Fruit fly (Drosophila melanogaster) whole organism, embryonic: ENCODE results near the gene CG5262.
A peak's percentile ranks its signal among the peaks of the same experiment; 100 is the strongest.

Experiments
- Abd-B ChIP-seq: fragments of 200-800 bp; sonication (Bioruptor generic); optimal IDR thresholded peaks from 2 replicates; lab custom pipeline; 2018; ENCODE audit warnings: missing biosample characterization, mild to moderate bottlenecking, missing genetic modification characterization, moderate library complexity
- Aef1 ChIP-seq: fragments of 200-800 bp; sonication (Bioruptor generic); IDR thresholded peaks from 3 replicates; pipeline ENCODE4 v1.3.6; 2022; ENCODE audit warnings: missing biosample characterization, missing genetic modification characterization
- CG10543 ChIP-seq: fragments of 200-800 bp; sonication (Bioruptor generic); optimal IDR thresholded peaks from 3 replicates; lab custom pipeline; 2017; ENCODE audit warnings: missing biosample characterization, mild to moderate bottlenecking, missing genetic modification characterization, moderate library complexity
- CG11456 ChIP-seq: fragments of 200-800 bp; sonication (Bioruptor generic); IDR thresholded peaks from 3 replicates; pipeline ENCODE4 v1.3.6; 2022; ENCODE audit warnings: missing biosample characterization, missing genetic modification characterization
- CG11695 ChIP-seq: fragments of 200-800 bp; sonication (Bioruptor generic); IDR thresholded peaks from 3 replicates; pipeline ENCODE4 v1.3.6; 2022; ENCODE audit warnings: missing biosample characterization, missing genetic modification characterization
- CG12659 ChIP-seq: fragments of 200-800 bp; sonication (Bioruptor generic); optimal IDR thresholded peaks from 3 replicates; lab custom pipeline; 2017; ENCODE audit warnings: mild to moderate bottlenecking, missing biosample characterization, missing genetic modification reagents, missing genetic modification characterization
- CG31388 ChIP-seq: fragments of 200-800 bp; sonication (Bioruptor generic); optimal IDR thresholded peaks from 2 replicates; lab custom pipeline; 2016; ENCODE audit warnings: missing biosample characterization, missing genetic modification characterization
- CG31441 ChIP-seq: fragments of 200-800 bp; sonication (Bioruptor generic); IDR thresholded peaks from 2 replicates; pipeline ENCODE4 v1.3.6; 2022; ENCODE audit warnings: missing biosample characterization, missing genetic modification characterization
- CG3847 ChIP-seq: fragments of 200-800 bp; sonication (Bioruptor generic); IDR thresholded peaks from 2 replicates; pipeline ENCODE4 v1.3.6; 2022; ENCODE audit warnings: missing biosample characterization, missing genetic modification characterization
- CG4730 ChIP-seq: fragments of 200-800 bp; sonication (Bioruptor generic); IDR thresholded peaks from 2 replicates; pipeline ENCODE4 v1.3.6; 2022; ENCODE audit warnings: missing biosample characterization, missing genetic modification characterization
- CG6272 ChIP-seq: fragments of 200-800 bp; sonication (Bioruptor generic); IDR thresholded peaks from 2 replicates; pipeline ENCODE4 v1.3.6; 2022; ENCODE audit warnings: missing biosample characterization, missing genetic modification characterization
- CG6765 ChIP-seq: fragments of 200-800 bp; sonication (Bioruptor generic); optimal IDR thresholded peaks from 3 replicates; lab custom pipeline; 2017; ENCODE audit warnings: missing biosample characterization, mild to moderate bottlenecking, missing genetic modification characterization
- CG8089 ChIP-seq: fragments of 200-800 bp; sonication (Bioruptor generic); optimal IDR thresholded peaks from 3 replicates; lab custom pipeline; 2016; ENCODE audit warnings: missing biosample characterization, missing genetic modification characterization
- CG8281 ChIP-seq: fragments of 200-800 bp; sonication (Bioruptor generic); optimal IDR thresholded peaks from 2 replicates; lab custom pipeline; 2018; ENCODE audit warnings: missing biosample characterization, mild to moderate bottlenecking, missing genetic modification characterization, moderate library complexity
- CG8924 ChIP-seq: fragments of 200-800 bp; optimal IDR thresholded peaks from 3 replicates; lab custom pipeline; 2019; ENCODE audit warnings: missing biosample characterization, mild to moderate bottlenecking, missing genetic modification characterization, moderate library complexity
- CG9817 ChIP-seq: fragments of 200-800 bp; sonication (Bioruptor generic); optimal IDR thresholded peaks from 2 replicates; lab custom pipeline; 2018; ENCODE audit warnings: missing biosample characterization, mild to moderate bottlenecking, missing genetic modification characterization, moderate library complexity
- D ChIP-seq, 2 experiments: fragments of 200-800 bp in 1 of 2; fragments of >200 bp in 1 of 2; sonication (Bioruptor generic) in 1 of 2; optimal IDR thresholded peaks; 2 replicates in 1 of 2; 3 replicates in 1 of 2; lab custom pipeline; 2017; ENCODE audit warnings: mild to moderate bottlenecking in 1 of 2, missing biosample characterization in 1 of 2, missing genetic modification characterization in 1 of 2, missing genetic modification reagents in 1 of 2
- Dip3 ChIP-seq: fragments of 200-800 bp; sonication (Bioruptor generic); optimal IDR thresholded peaks from 3 replicates; lab custom pipeline; 2016; ENCODE audit warnings: missing biosample characterization, missing genetic modification characterization
- ERR ChIP-seq: fragments of 200-800 bp; sonication (Bioruptor generic); optimal IDR thresholded peaks from 2 replicates; lab custom pipeline; 2016; ENCODE audit warnings: missing biosample characterization, missing genetic modification characterization
- HLH4C ChIP-seq: fragments of 200-800 bp; sonication (Bioruptor generic); IDR thresholded peaks from 3 replicates; pipeline ENCODE4 v1.3.6; 2022; ENCODE audit warnings: missing biosample characterization, missing genetic modification characterization; ENCODE audit not compliant: partially characterized antibody
- HLH54F ChIP-seq: fragments of 200-800 bp; sonication (Bioruptor generic); optimal IDR thresholded peaks from 3 replicates; lab custom pipeline; 2016; ENCODE audit warnings: missing biosample characterization, missing genetic modification characterization
- HmgZ ChIP-seq: fragments of 200-800 bp; sonication (Bioruptor generic); optimal IDR thresholded peaks from 2 replicates; lab custom pipeline; 2018; ENCODE audit warnings: missing biosample characterization, mild to moderate bottlenecking, missing genetic modification characterization
- MESR4 ChIP-seq: fragments of 200-800 bp; sonication (Bioruptor generic); optimal IDR thresholded peaks from 2 replicates; lab custom pipeline; 2018; ENCODE audit warnings: missing biosample characterization, mild to moderate bottlenecking, missing genetic modification characterization, moderate library complexity
- Optix ChIP-seq: fragments of 200-800 bp; sonication (Bioruptor generic); IDR thresholded peaks from 3 replicates; pipeline ENCODE4 v1.3.6; 2022; ENCODE audit warnings: missing biosample characterization, missing genetic modification characterization
- Six4 ChIP-seq: fragments of 200-800 bp; sonication (Bioruptor generic); optimal IDR thresholded peaks from 2 replicates; lab custom pipeline; 2016; ENCODE audit warnings: missing biosample characterization, missing genetic modification characterization
- Spps ChIP-seq: fragments of 200-800 bp; sonication (Bioruptor generic); optimal IDR thresholded peaks from 2 replicates; lab custom pipeline; 2018; ENCODE audit warnings: missing biosample characterization, mild to moderate bottlenecking, missing genetic modification characterization
- Stat92E ChIP-seq, 3 experiments: fragments of >200 bp in 2 of 3; fragments of 200-800 bp in 1 of 3; sonication (Bioruptor generic) in 1 of 3; optimal IDR thresholded peaks; 2 replicates each; lab custom pipeline; 2017 to 2019; ENCODE audit warnings: missing biosample characterization in 3 of 3, missing genetic modification characterization in 3 of 3, mild to moderate bottlenecking in 1 of 3, moderate library complexity in 1 of 3
- Taf1 ChIP-seq: fragments of 200-800 bp; sonication (Bioruptor generic); IDR thresholded peaks from 2 replicates; pipeline ENCODE4 v1.3.6; 2022; ENCODE audit warnings: missing biosample characterization, missing genetic modification characterization
- aop ChIP-seq: fragments of 200-800 bp; sonication (Bioruptor generic); IDR thresholded peaks from 2 replicates; pipeline ENCODE4 v1.3.6; 2022; ENCODE audit warnings: missing biosample characterization, missing genetic modification characterization
- bcd ChIP-seq: fragments of 200-800 bp; sonication (Bioruptor generic); optimal IDR thresholded peaks from 2 replicates; lab custom pipeline; 2017; ENCODE audit warnings: missing biosample characterization, mild to moderate bottlenecking, missing genetic modification characterization
- esg ChIP-seq: fragments of 200-800 bp; sonication (Bioruptor generic); conservative IDR thresholded peaks from 2 replicates; pipeline ENCODE4 v1.3.6; 2022; ENCODE audit warnings: missing biosample characterization, missing genetic modification characterization
- fd96Cb ChIP-seq: fragments of 200-800 bp; sonication (Bioruptor generic); optimal IDR thresholded peaks from 2 replicates; lab custom pipeline; 2018; ENCODE audit warnings: missing biosample characterization, mild to moderate bottlenecking, missing genetic modification characterization, moderate library complexity
- grau ChIP-seq: fragments of 200-800 bp; optimal IDR thresholded peaks from 3 replicates; lab custom pipeline; 2019; ENCODE audit warnings: missing biosample characterization, mild to moderate bottlenecking, missing genetic modification characterization, moderate library complexity
- gsb ChIP-seq: fragments of 200-800 bp; sonication (Bioruptor generic); IDR thresholded peaks from 2 replicates; pipeline ENCODE4 v1.3.6; 2022; ENCODE audit warnings: missing biosample characterization, missing genetic modification characterization
- gsb-n ChIP-seq: fragments of 200-800 bp; sonication (Bioruptor generic); optimal IDR thresholded peaks from 3 replicates; lab custom pipeline; 2018; ENCODE audit warnings: missing biosample characterization, mild to moderate bottlenecking, missing genetic modification characterization
- hbn ChIP-seq: fragments of 200-800 bp; sonication (Bioruptor generic); IDR thresholded peaks from 2 replicates; pipeline ENCODE4 v1.3.6; 2022; ENCODE audit warnings: missing biosample characterization, missing genetic modification characterization; ENCODE audit not compliant: partially characterized antibody
- jing ChIP-seq: fragments of 200-800 bp; sonication (Bioruptor generic); optimal IDR thresholded peaks from 2 replicates; lab custom pipeline; 2018; ENCODE audit warnings: missing biosample characterization, mild to moderate bottlenecking, missing genetic modification characterization
- maf-S ChIP-seq: fragments of 200-800 bp; sonication (Bioruptor generic); optimal IDR thresholded peaks from 2 replicates; lab custom pipeline; 2016; ENCODE audit warnings: missing biosample characterization, missing genetic modification characterization
- onecut ChIP-seq: fragments of 200-800 bp; sonication (Bioruptor generic); IDR thresholded peaks from 2 replicates; pipeline ENCODE4 v1.3.6; 2022; ENCODE audit warnings: missing biosample characterization, missing genetic modification characterization
- p53 ChIP-seq: fragments of 200-800 bp; sonication (Bioruptor generic); optimal IDR thresholded peaks from 2 replicates; lab custom pipeline; 2016; ENCODE audit warnings: missing biosample characterization, missing genetic modification characterization
- pum ChIP-seq: fragments of 200-800 bp; sonication (Bioruptor generic); optimal IDR thresholded peaks from 2 replicates; lab custom pipeline; 2016; ENCODE audit warnings: missing biosample characterization, missing genetic modification characterization
- pzg ChIP-seq: fragments of 200-800 bp; sonication (Bioruptor generic); optimal IDR thresholded peaks from 3 replicates; lab custom pipeline; 2018; ENCODE audit warnings: missing biosample characterization, mild to moderate bottlenecking, missing genetic modification characterization, moderate library complexity
- scrt ChIP-seq: fragments of 200-800 bp; sonication (Bioruptor generic); optimal IDR thresholded peaks from 2 replicates; lab custom pipeline; 2018; ENCODE audit warnings: missing biosample characterization, mild to moderate bottlenecking, missing genetic modification characterization, moderate library complexity
- slbo ChIP-seq: fragments of 200-800 bp; sonication (Bioruptor generic); IDR thresholded peaks from 2 replicates; pipeline ENCODE4 v1.3.6; 2022; ENCODE audit warnings: missing biosample characterization, missing genetic modification characterization
- stwl ChIP-seq: fragments of 200-800 bp; sonication (Bioruptor generic); optimal IDR thresholded peaks from 3 replicates; lab custom pipeline; 2018; ENCODE audit warnings: missing biosample characterization, mild to moderate bottlenecking, missing genetic modification characterization, moderate library complexity
- tup ChIP-seq: fragments of 200-800 bp; sonication (Bioruptor generic); optimal IDR thresholded peaks from 2 replicates; lab custom pipeline; 2016; ENCODE audit warnings: missing biosample characterization, mild to moderate bottlenecking, missing genetic modification characterization, moderate library complexity
- zen ChIP-seq: fragments of 200-800 bp; sonication (Bioruptor generic); optimal IDR thresholded peaks from 3 replicates; lab custom pipeline; 2018; ENCODE audit warnings: missing biosample characterization, mild to moderate bottlenecking, missing genetic modification characterization, moderate library complexity
- zfh1 ChIP-seq: fragments of 200-800 bp; sonication (Bioruptor generic); IDR thresholded peaks from 3 replicates; pipeline ENCODE4 v1.3.6; 2022; ENCODE audit warnings: missing biosample characterization, missing genetic modification characterization

CG5262 gene

dm6 chr3L:20441632-20442469 lies 11.6 kb upstream of the CG5262 start, which contains the start of gene CG5910 (continued):
- TF ChIP-seq fd96Cb = peak; percentile 92
- TF ChIP-seq stwl (tag; lab: Kevin White, UChicago) = no peak
- TF ChIP-seq bcd (GFP tag; lab: Kevin White, UChicago) = peak; percentile 90
- TF ChIP-seq p53 (GFP tag; lab: Kevin White, UChicago) = no peak
- TF ChIP-seq tup (GFP tag; lab: Kevin White, UChicago) = peak; percentile 16
- TF ChIP-seq scrt (GFP tag; lab: Kevin White, UChicago) = peak; percentile 98
- no peak for TF ChIP-seq Optix (GFP tag; lab: Robert Waterston, UW)
- TF ChIP-seq zen (tag; lab: Kevin White, UChicago) = peak; percentile 84
- TF ChIP-seq zfh1 (GFP tag; lab: Robert Waterston, UW) = peak; percentile 70
- TF ChIP-seq CG6272 (GFP tag; lab: Robert Waterston, UW) = peak; percentile 54; the same call in 1 of the 2 replicates
- peak; percentile 90 for TF ChIP-seq gsb-n (tag; lab: Kevin White, UChicago)
- peak; percentile 70 for TF ChIP-seq CG31388 (GFP tag; lab: Kevin White, UChicago)
- peak; percentile 21 for TF ChIP-seq HLH54F (GFP tag; lab: Kevin White, UChicago)
- TF ChIP-seq CG3847 (GFP tag; lab: Robert Waterston, UW) = peak; percentile 80
- no peak for TF ChIP-seq maf-S
- peak; percentile 95 for TF ChIP-seq CG8924
- TF ChIP-seq CG8089 (GFP tag; lab: Kevin White, UChicago) = peak; percentile 2
- peak; percentile 67 for TF ChIP-seq Taf1 (GFP tag; lab: Robert Waterston, UW)
- peak; percentile 86 for TF ChIP-seq CG10543 (GFP tag; lab: Kevin White, UChicago)
- peak; percentile 83 for TF ChIP-seq slbo (GFP tag; lab: Robert Waterston, UW)
- TF ChIP-seq Six4 (GFP tag; lab: Kevin White, UChicago) = peak; percentile 84
- no peak for TF ChIP-seq MESR4
- TF ChIP-seq CG8281 = peak; percentile 67
- peak; percentile 68 for TF ChIP-seq CG4730 (GFP tag; lab: Robert Waterston, UW)
- TF ChIP-seq grau (tag; lab: Kevin White, UChicago) = peak; percentile 93
- peak; percentile 74 for TF ChIP-seq Aef1 (GFP tag; lab: Robert Waterston, UW)
- peak; percentile 89 for TF ChIP-seq Abd-B (GFP tag; lab: Kevin White, UChicago)
- peak; percentile 70 for TF ChIP-seq jing (GFP tag; lab: Kevin White, UChicago)
- peak; percentile 87 for TF ChIP-seq HmgZ (tag; lab: Kevin White, UChicago)
- no peak for TF ChIP-seq pum (GFP tag; lab: Kevin White, UChicago)
- peak; percentile 87 for TF ChIP-seq CG11695 (GFP tag; lab: Robert Waterston, UW)
- no peak for TF ChIP-seq pzg (GFP tag; lab: Kevin White, UChicago)
- TF ChIP-seq CG11456 (GFP tag; lab: Robert Waterston, UW) = peak; percentile 63; the same call in 1 of the 3 replicates
- TF ChIP-seq hbn (GFP tag; lab: Robert Waterston, UW) = no peak
- peak; percentile 94 for TF ChIP-seq CG12659 (GFP tag; lab: Kevin White, UChicago)
- TF ChIP-seq gsb (GFP tag; lab: Robert Waterston, UW) = peak; percentile 52; the same call in 1 of the 2 replicates
- TF ChIP-seq Spps = peak; percentile 78
- TF ChIP-seq CG31441 (GFP tag; lab: Robert Waterston, UW) = peak; percentile 95
- TF ChIP-seq CG6765 = peak; percentile 88
- TF ChIP-seq Stat92E (GFP tag; optimal IDR thresholded peaks at IDR 0.05; lab: Kevin White, UChicago) = peak in 1 of 3 experiments; percentile 7
- no peak for TF ChIP-seq aop (GFP tag; lab: Robert Waterston, UW)
- no peak; the same call in 1 of the 2 replicates for TF ChIP-seq onecut (GFP tag; lab: Robert Waterston, UW)
- TF ChIP-seq HLH4C = no peak
- TF ChIP-seq ERR (GFP tag; lab: Kevin White, UChicago) = no peak
- peak; percentile 80 for TF ChIP-seq CG9817 (tag; lab: Kevin White, UChicago)
- no peak for TF ChIP-seq Dip3 (GFP tag; lab: Kevin White, UChicago)
- TF ChIP-seq D (optimal IDR thresholded peaks at IDR 0.05; lab: Kevin White, UChicago) = no peak
- peak; percentile 92 for TF ChIP-seq D (GFP tag; optimal IDR thresholded peaks at IDR 0.05; lab: Kevin White, UChicago)
- TF ChIP-seq esg (GFP tag; lab: Robert Waterston, UW) = peak; percentile 70
